Fruit fly (Drosophila melanogaster): ENCODE measurements around the gene phu.

The phu gene

dm6 chr3R:9504355-9504754 lies 9.8 kb downstream of the phu start, which contains the start of gene CG8149 (continued):
- TF ChIP-seq pita (GFP tag; optimal IDR thresholded peaks at IDR 0.05): peak; percentile 56
- TF ChIP-seq Kr (GFP tag; optimal IDR thresholded peaks at IDR 0.05): no peak
- TF ChIP-seq Vsx1 (GFP tag; optimal IDR thresholded peaks at IDR 0.05): peak; percentile 69

- TF ChIP-seq Myb (GFP tag; optimal IDR thresholded peaks at IDR 0.05): peak; percentile 23
- no peak for TF ChIP-seq CG1832 (GFP tag; optimal IDR thresholded peaks at IDR 0.05)
- no peak for TF ChIP-seq sim (GFP tag; IDR thresholded peaks at IDR 0.05)
- TF ChIP-seq prd (optimal IDR thresholded peaks at IDR 0.05): no peak
- no peak for TF ChIP-seq prd (GFP tag; IDR thresholded peaks at IDR 0.05)
- TF ChIP-seq CG7745 (tag; optimal IDR thresholded peaks at IDR 0.05): peak; percentile 1
- TF ChIP-seq CG3281 (GFP tag; optimal IDR thresholded peaks at IDR 0.05): no peak
- no peak for TF ChIP-seq Hmx (GFP tag; optimal IDR thresholded peaks at IDR 0.05)
- TF ChIP-seq sqz (GFP tag; optimal IDR thresholded peaks at IDR 0.05): no peak
- TF ChIP-seq CG17912 (GFP tag; optimal IDR thresholded peaks at IDR 0.05): no peak
- TF ChIP-seq HmgD (GFP tag; optimal IDR thresholded peaks at IDR 0.05): peak; percentile 85
- no peak for TF ChIP-seq Fer1 (GFP tag; optimal IDR thresholded peaks at IDR 0.05)
- TF ChIP-seq CG12391 (tag; optimal IDR thresholded peaks at IDR 0.05): peak; percentile 7
- no peak for TF ChIP-seq ase (GFP tag; IDR thresholded peaks at IDR 0.05)
- peak; percentile 73 for TF ChIP-seq CG4617 (GFP tag; optimal IDR thresholded peaks at IDR 0.05; ENCODE audit: borderline replicate concordance)
- peak; percentile 2 for TF ChIP-seq CG15479 (GFP tag; optimal IDR thresholded peaks at IDR 0.05)
- TF ChIP-seq CG16815 (GFP tag; optimal IDR thresholded peaks at IDR 0.05): no peak
- no peak for TF ChIP-seq CG8281 (tag; optimal IDR thresholded peaks at IDR 0.05)
- peak; percentile 56 for TF ChIP-seq Sin3A (optimal IDR thresholded peaks at IDR 0.05)
- no peak for TF ChIP-seq D (optimal IDR thresholded peaks at IDR 0.05)
- no peak for TF ChIP-seq D (GFP tag; optimal IDR thresholded peaks at IDR 0.05)
- peak; percentile 94 for TF ChIP-seq MESR4 (GFP tag; optimal IDR thresholded peaks at IDR 0.05)
- TF ChIP-seq CG34422 (GFP tag; IDR thresholded peaks at IDR 0.05): no peak
- TF ChIP-seq sisA (GFP tag; IDR thresholded peaks at IDR 0.05): no peak
- no peak for TF ChIP-seq Sox100B (GFP tag; optimal IDR thresholded peaks at IDR 0.05)
- no peak for TF ChIP-seq Dad (GFP tag; optimal IDR thresholded peaks at IDR 0.05)
- no peak for TF ChIP-seq esg (GFP tag; conservative IDR thresholded peaks at IDR 0.05)
- no peak for TF ChIP-seq CG8765 (GFP tag; IDR thresholded peaks at IDR 0.05)
- TF ChIP-seq bowl (GFP tag; IDR thresholded peaks at IDR 0.05): no peak
- no peak for TF ChIP-seq nau (GFP tag; optimal IDR thresholded peaks at IDR 0.05)
- TF ChIP-seq vfl (GFP tag; optimal IDR thresholded peaks at IDR 0.05): peak; percentile 34
- no peak for TF ChIP-seq CG12744 (GFP tag; optimal IDR thresholded peaks at IDR 0.05)
- no peak for TF ChIP-seq CG6791 (GFP tag; IDR thresholded peaks at IDR 0.05; ENCODE audit: partially characterized antibody)
- TF ChIP-seq slp2 (GFP tag; optimal IDR thresholded peaks at IDR 0.05): no peak
- TF ChIP-seq sr (GFP tag; IDR thresholded peaks at IDR 0.05): no peak
- no peak for TF ChIP-seq CG10979 (tag; optimal IDR thresholded peaks at IDR 0.05)
- TF ChIP-seq unpg (GFP tag; optimal IDR thresholded peaks at IDR 0.05): no peak
- TF ChIP-seq onecut (GFP tag; IDR thresholded peaks at IDR 0.05): peak; percentile 51; the same call in 1 of the 2 replicates
- TF ChIP-seq HmgZ (tag; optimal IDR thresholded peaks at IDR 0.05): peak; percentile 74
- TF ChIP-seq CoRest (tag; optimal IDR thresholded peaks at IDR 0.05): peak; percentile 16
- no peak for TF ChIP-seq Rfx (GFP tag; IDR thresholded peaks at IDR 0.05)
- no peak for TF ChIP-seq chn (GFP tag; optimal IDR thresholded peaks at IDR 0.05)
- TF ChIP-seq CG9817 (tag; optimal IDR thresholded peaks at IDR 0.05): no peak
- TF ChIP-seq gcm (GFP tag; optimal IDR thresholded peaks at IDR 0.05): no peak
- TF ChIP-seq fd102C (GFP tag; optimal IDR thresholded peaks at IDR 0.05): no peak
- TF ChIP-seq CG9932 (GFP tag; IDR thresholded peaks at IDR 0.05): no peak
- peak; percentile 17 for TF ChIP-seq CG13894 (tag; optimal IDR thresholded peaks at IDR 0.05)
- TF ChIP-seq CG7372 (GFP tag; IDR thresholded peaks at IDR 0.05): no peak
These were observed 15.5 kb downstream of the phu start, which contains the start of gene rump for dm6 chr3R:9510070-9510518. Gene rump, minus strand, starts transcription at chr3R:9510324.
